Fruit fly (Drosophila melanogaster) whole organism, embryonic: Measurements from ENCODE around the gene smid.

ENCODE experiments used
- Dip3 ChIP-seq: fragments of 200-800 bp; sonication (Bioruptor generic); optimal IDR thresholded peaks from 3 replicates; lab custom pipeline; 2016; ENCODE audit warnings: missing biosample characterization, missing genetic modification characterization
- jumu ChIP-seq: fragments of 200-800 bp; sonication (Bioruptor generic); optimal IDR thresholded peaks from 3 replicates; lab custom pipeline; 2016; ENCODE audit warnings: missing biosample characterization, missing genetic modification characterization
- pb ChIP-seq: fragments of 200-800 bp; sonication (Bioruptor generic); optimal IDR thresholded peaks from 3 replicates; lab custom pipeline; 2016; ENCODE audit warnings: missing biosample characterization, missing genetic modification characterization
- so ChIP-seq: fragments of 200-800 bp; sonication (Bioruptor generic); IDR thresholded peaks from 3 replicates; pipeline ENCODE4 v1.3.6; 2022; ENCODE audit warnings: missing biosample characterization, missing genetic modification characterization

dm6 chr3L:7371290-7371689 is 10.1 kb upstream of the smid start:
- TF ChIP-seq pb (no peak), jumu (GFP tag; lab: Kevin White, UChicago) (no peak), so (no peak), Dip3 (no peak)
